Fruit fly (Drosophila melanogaster): ENCODE measurements around the gene Grl36b.
A peak's percentile ranks its signal among the peaks of the same experiment; 100 is the strongest.

Gene Grl36b

DNA sequence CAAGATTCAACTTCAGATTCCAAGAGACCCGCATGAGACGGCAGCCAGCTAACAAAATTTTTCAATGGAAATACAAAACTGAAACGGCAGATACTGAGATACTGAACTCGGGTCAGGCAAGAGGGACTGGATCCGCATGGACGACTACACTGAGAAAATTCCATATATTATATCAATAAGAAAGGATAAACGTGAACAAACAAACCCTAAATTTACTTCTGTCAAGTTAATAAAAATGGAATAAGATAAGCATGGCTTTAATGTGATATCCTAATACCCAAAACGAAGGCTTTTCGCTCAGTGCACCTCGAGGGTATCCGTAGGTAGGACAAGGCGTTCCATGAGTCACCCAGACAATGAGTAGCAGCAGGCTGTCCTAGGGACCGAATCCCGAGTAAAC lies 19.7 kb upstream of the Grl36b start:
- peak; percentile 90 for TF ChIP-seq Pif1B (GFP tag; optimal IDR thresholded peaks at IDR 0.05)
- peak; percentile 78 for TF ChIP-seq Ets98B (GFP tag; IDR thresholded peaks at IDR 0.05)
- TF ChIP-seq EcR (GFP tag; optimal IDR thresholded peaks at IDR 0.05), result peak; percentile 66
- TF ChIP-seq CG15710 (tag; optimal IDR thresholded peaks at IDR 0.05), result peak; percentile 93
- peak; percentile 87 for TF ChIP-seq CG9948 (tag; optimal IDR thresholded peaks at IDR 0.05)
- peak; percentile 78 for TF ChIP-seq CG32121 (GFP tag; IDR thresholded peaks at IDR 0.05)
- peak; percentile 73 for TF ChIP-seq rn (GFP tag; IDR thresholded peaks at IDR 0.05)
- TF ChIP-seq CG8301 (tag; optimal IDR thresholded peaks at IDR 0.05), result peak; percentile 70
- TF ChIP-seq Snoo (tag; optimal IDR thresholded peaks at IDR 0.05), result peak; percentile 93
- TF ChIP-seq CG4496 (GFP tag; IDR thresholded peaks at IDR 0.05), result peak; percentile 93
- TF ChIP-seq CG17806 (tag; optimal IDR thresholded peaks at IDR 0.05), result peak; percentile 88
- peak; percentile 79 for TF ChIP-seq CG14655 (GFP tag; optimal IDR thresholded peaks at IDR 0.05)
- TF ChIP-seq fd96Ca (GFP tag; IDR thresholded peaks at IDR 0.05), result peak; percentile 90
- TF ChIP-seq gl (tag; optimal IDR thresholded peaks at IDR 0.05), result peak; percentile 74
- TF ChIP-seq Pif1A (GFP tag; optimal IDR thresholded peaks at IDR 0.05), result peak; percentile 93
- peak; percentile 88 for TF ChIP-seq CG34367 (tag; optimal IDR thresholded peaks at IDR 0.05)
- peak; percentile 62 for TF ChIP-seq D1 (tag; optimal IDR thresholded peaks at IDR 0.05)
- peak; percentile 79 for TF ChIP-seq CG13204 (GFP tag; optimal IDR thresholded peaks at IDR 0.05)
- TF ChIP-seq CG8159 (tag; optimal IDR thresholded peaks at IDR 0.05), result peak; percentile 92
- TF ChIP-seq CG12605 (GFP tag; IDR thresholded peaks at IDR 0.05), result peak; percentile 87
- TF ChIP-seq CG10348 (GFP tag; IDR thresholded peaks at IDR 0.05), result no peak

DNA sequence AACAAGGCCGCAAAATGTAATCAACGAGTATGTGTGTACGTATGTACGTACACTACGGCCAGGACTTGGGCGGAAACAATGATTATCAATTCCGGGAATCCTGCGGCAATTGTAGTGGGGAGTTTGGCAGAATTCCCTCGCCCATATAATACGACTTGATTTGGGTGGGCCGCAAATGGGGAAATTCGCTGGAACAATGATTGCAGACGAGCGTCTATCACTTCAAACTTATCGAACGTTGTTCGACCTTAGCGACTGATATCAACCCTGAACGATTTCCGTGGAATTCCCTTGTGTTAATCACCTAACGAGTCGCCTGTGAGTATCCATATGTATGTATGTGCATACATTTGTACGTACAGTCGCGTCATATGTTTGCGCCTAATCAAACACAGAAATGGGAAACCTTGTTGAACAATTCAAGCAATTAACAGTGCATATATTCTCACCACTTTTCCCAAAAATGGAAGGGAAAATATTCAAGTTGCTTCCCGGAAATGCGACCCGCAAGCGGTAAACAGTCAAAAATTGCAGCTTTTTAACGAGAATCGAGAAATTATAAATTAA lies 18.8 kb upstream of the Grl36b start:
- TF ChIP-seq CG13204 (GFP tag; optimal IDR thresholded peaks at IDR 0.05) (no peak), CG9948 (tag; optimal IDR thresholded peaks at IDR 0.05) (no peak), CG8301 (tag; optimal IDR thresholded peaks at IDR 0.05) (no peak), Snoo (tag; optimal IDR thresholded peaks at IDR 0.05) (no peak), CG34367 (tag; optimal IDR thresholded peaks at IDR 0.05) (no peak)

DNA sequence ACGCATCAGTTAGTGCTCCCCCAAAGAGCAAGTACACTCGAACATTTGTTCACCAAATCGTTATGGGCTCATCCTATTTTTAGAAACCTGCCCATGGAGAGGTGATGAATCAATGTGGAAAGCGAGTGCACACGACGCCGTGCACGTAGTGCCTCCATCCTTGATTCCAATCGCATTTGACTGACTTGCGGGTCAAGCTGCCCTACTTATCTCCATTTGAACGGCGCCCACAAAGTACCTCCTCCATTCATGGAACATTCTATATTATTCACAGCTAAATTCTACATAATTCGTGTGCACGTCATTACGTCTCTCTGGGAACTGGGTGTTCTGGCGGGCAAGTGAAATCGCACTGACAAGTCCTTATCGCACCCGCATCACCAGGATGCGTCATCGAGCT lies 17.6 kb upstream of the Grl36b start:
- TF ChIP-seq CG34367 (tag; optimal IDR thresholded peaks at IDR 0.05), result no peak
- no peak for TF ChIP-seq D1 (tag; optimal IDR thresholded peaks at IDR 0.05)
- no peak for TF ChIP-seq Pif1B (GFP tag; optimal IDR thresholded peaks at IDR 0.05)
- no peak for TF ChIP-seq rn (GFP tag; IDR thresholded peaks at IDR 0.05)
- no peak for TF ChIP-seq CG32121 (GFP tag; IDR thresholded peaks at IDR 0.05)
- no peak for TF ChIP-seq Snoo (tag; optimal IDR thresholded peaks at IDR 0.05)
- no peak for TF ChIP-seq CG13204 (GFP tag; optimal IDR thresholded peaks at IDR 0.05)
- TF ChIP-seq fd96Ca (GFP tag; IDR thresholded peaks at IDR 0.05), result no peak
- no peak for TF ChIP-seq EcR (GFP tag; optimal IDR thresholded peaks at IDR 0.05)
- TF ChIP-seq CG14655 (GFP tag; optimal IDR thresholded peaks at IDR 0.05), result no peak
- TF ChIP-seq gl (tag; optimal IDR thresholded peaks at IDR 0.05), result no peak
- no peak for TF ChIP-seq CG17806 (tag; optimal IDR thresholded peaks at IDR 0.05)
- TF ChIP-seq CG9948 (tag; optimal IDR thresholded peaks at IDR 0.05), result no peak
- no peak for TF ChIP-seq CG10348 (GFP tag; IDR thresholded peaks at IDR 0.05)
- no peak for TF ChIP-seq CG12605 (GFP tag; IDR thresholded peaks at IDR 0.05)

DNA sequence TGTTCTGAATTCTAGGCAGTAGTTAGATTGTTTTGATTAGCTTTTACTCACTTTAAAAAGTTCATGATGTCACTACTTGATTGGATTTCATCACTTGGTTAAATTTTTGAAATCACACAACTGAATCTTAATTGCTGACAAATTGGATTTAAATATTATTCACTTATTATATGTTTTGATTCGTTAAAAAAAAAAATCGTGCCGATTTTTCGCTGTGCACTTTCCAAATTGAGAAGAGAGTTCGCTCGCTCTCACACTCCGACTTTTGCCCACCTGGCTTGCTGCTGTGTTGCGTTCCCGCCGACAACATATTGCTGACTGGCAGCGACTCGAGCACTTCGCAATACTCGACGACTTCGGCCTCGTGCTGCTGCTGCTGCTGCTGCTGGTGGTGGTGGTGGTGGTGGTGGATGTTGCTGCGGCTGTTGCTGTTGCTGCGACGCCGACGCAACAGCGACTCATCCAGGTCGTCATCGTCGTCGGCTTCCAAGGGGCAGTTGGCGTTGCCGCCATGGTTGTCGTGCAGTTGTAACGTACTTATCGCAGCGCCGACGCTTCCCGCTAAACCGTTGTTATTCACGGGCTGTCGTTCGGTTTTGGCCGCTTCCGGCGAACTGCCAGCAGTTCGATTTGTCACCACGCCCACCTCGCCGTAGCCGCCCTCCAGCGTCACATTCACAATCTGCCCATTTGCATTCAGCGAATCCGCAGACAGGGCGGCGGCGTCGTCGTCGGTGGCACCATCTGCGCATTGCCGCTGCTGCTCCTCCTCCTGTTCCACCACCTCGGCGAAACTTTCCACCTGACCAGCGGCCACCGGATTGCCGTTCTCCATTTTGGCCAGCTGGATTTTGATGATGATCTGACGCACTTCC lies 16.2 kb upstream of the Grl36b start:
- TF ChIP-seq CG13204 (GFP tag; optimal IDR thresholded peaks at IDR 0.05) (peak; percentile 93), CG4496 (GFP tag; IDR thresholded peaks at IDR 0.05) (peak; percentile 77), gl (tag; optimal IDR thresholded peaks at IDR 0.05) (peak; percentile 20), CG15710 (tag; optimal IDR thresholded peaks at IDR 0.05) (peak; percentile 45), Ets98B (GFP tag; IDR thresholded peaks at IDR 0.05) (peak; percentile 79), CG10348 (GFP tag; IDR thresholded peaks at IDR 0.05) (no peak), D1 (tag; optimal IDR thresholded peaks at IDR 0.05) (peak; percentile 21), CG12605 (GFP tag; IDR thresholded peaks at IDR 0.05) (peak; percentile 62; the same call in 1 of the 2 replicates), Snoo (tag; optimal IDR thresholded peaks at IDR 0.05) (peak; percentile 57), CG14655 (GFP tag; optimal IDR thresholded peaks at IDR 0.05) (no peak), fd96Ca (GFP tag; IDR thresholded peaks at IDR 0.05) (peak; percentile 70; the same call in 2 of the 3 replicates), rn (GFP tag; IDR thresholded peaks at IDR 0.05) (peak; percentile 46), Pif1B (GFP tag; optimal IDR thresholded peaks at IDR 0.05) (peak; percentile 50), CG17806 (tag; optimal IDR thresholded peaks at IDR 0.05) (peak; percentile 50), EcR (GFP tag; optimal IDR thresholded peaks at IDR 0.05) (peak; percentile 42), CG34367 (tag; optimal IDR thresholded peaks at IDR 0.05) (peak; percentile 30), CG8301 (tag; optimal IDR thresholded peaks at IDR 0.05) (peak; percentile 76), CG8159 (tag; optimal IDR thresholded peaks at IDR 0.05) (peak; percentile 62), Pif1A (GFP tag; optimal IDR thresholded peaks at IDR 0.05) (peak; percentile 71), CG32121 (GFP tag; IDR thresholded peaks at IDR 0.05) (peak; percentile 77), CG9948 (tag; optimal IDR thresholded peaks at IDR 0.05) (peak; percentile 48)

DNA sequence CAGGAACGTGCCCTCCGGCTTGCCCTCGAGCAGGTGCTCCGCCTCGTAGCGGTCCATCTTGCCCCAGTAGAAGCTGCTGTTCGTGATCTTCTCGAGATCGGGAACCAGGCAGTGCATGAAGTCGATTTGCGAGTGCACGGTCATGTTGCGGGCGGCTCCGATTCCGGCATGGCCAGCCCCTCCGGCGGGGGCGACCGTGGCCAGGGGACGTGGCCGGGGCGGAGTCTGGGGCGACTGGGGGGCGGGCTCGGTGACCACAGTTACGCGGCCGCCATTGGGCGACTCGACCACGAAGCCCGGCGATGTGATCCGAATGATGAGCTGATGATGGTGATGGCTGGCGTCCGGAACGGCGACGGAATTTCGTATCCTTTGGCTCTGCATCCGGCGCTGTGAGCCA lies 15.0 kb upstream of the Grl36b start:
- no peak for TF ChIP-seq CG8301 (tag; optimal IDR thresholded peaks at IDR 0.05)
- TF ChIP-seq Snoo (tag; optimal IDR thresholded peaks at IDR 0.05), result no peak

Data from whole organism, pupa.